Fruit fly (Drosophila melanogaster): ENCODE measurements around the gene velo.

The velo gene

DNA sequence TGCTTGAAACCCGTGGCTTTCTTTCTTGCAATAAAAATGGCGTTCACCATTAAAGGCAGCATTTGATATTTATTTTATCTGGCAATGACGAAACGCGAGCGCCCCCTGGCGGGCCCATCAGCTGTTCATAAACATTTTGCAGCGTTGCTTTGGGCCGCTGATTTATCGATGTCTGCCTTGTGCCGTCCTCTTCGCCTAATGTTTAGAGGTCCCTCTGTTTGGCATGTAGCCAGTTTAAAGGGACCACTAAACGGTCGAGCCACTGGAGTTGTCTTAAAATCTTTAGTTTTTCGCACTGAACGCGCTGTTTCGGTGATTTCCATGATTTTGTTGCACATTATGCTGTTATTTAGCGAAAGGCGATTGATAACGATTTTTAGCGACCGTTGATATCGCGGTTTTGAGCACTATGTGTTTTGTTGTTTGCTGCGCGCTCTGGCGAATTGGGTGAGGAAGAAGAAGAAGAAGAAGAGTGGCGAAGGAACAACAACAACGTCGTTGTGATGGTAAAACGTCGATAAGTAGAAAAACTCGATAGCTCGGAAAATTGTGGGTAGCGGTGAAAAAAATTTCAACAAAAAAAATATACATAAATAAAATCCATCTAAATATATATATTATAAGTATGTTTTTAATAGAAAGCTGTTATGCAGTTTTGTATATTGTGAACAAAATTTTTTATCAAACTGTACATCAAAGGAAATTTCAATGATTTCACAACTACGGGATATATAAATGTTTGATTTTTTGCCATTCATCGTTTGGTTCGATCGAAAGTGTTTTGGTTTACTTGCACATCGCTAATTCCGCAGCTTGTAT, at the start of gene velo, which contains the start of gene Sbds:
TSS of gene velo (minus strand) at position 475 of the 819 bp plus-strand sequence.
TSS of gene Sbds (plus strand) at position 636 of the 819 bp plus-strand sequence.
- TF ChIP-seq noc (tag; optimal IDR thresholded peaks at IDR 0.05): peak; percentile 40

DNA sequence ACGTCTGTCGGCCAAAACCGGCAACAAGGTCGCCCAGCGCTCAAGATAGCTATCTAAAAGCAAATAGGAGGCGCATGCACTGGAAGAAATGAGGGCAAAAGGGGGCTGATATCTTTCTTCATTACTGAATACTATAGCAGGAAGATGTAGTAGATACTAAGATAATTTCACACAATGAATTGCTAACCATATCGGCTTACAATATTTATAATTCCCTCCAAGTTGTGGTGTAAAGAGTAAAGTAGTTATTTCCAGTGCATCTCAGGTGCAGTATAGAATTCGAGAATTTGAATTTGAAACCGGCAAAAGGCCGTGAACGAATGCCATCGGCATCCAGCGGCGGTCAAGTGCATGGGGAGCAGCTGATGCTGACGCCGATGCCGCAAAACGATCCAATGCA, 47.0 kb upstream of the velo start:
- TF ChIP-seq noc (tag; optimal IDR thresholded peaks at IDR 0.05): no peak

DNA sequence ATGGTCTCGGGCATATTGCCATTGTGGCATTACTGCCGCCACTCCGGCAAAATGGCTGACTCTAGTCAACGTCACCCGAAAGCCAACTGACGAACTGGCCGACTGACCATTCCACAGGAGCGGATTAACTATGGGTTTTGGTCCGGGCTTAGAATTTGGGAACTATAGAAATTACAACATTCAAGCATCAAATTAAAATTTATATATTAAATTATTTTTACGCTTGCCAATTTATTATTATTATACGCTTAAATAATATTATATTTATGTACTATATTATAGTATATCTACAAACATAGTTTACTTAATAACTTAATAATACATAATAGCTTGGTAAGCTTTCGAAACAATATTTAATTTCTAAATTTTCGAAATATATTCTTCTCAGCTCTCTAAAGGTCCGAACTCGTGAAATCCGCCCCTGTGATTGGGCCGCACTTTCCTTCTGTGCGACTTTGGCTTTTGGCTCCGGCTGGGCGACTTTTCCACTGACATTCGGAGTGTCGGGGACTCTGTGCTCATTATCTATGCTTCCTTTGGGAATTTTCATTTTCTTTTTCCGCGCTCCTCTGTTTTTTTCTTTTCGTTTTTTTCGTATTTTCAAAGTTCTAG, 44.9 kb upstream of the velo start:
- no peak for TF ChIP-seq noc (tag; optimal IDR thresholded peaks at IDR 0.05)

DNA sequence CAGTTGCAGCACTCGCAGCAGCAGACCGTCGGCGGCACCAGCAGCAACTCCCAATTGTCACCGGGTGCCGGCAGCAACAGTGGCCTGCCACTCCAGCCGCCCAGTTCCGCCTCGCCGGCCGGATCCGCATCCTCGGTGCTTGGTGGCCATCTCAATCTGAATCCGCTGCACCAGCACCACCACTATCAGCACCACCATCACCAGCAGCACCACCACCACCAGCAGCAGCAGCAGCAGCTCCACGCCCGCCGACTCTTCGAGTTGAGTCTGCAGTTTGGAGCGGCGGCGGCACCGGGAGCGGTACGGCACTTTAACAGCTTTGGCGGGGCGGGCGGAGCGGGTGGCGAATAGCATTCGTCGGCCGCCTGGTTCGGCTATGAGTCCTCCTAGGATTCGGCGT, 40.1 kb upstream of the velo start:
- no peak for TF ChIP-seq noc (tag; optimal IDR thresholded peaks at IDR 0.05)

DNA sequence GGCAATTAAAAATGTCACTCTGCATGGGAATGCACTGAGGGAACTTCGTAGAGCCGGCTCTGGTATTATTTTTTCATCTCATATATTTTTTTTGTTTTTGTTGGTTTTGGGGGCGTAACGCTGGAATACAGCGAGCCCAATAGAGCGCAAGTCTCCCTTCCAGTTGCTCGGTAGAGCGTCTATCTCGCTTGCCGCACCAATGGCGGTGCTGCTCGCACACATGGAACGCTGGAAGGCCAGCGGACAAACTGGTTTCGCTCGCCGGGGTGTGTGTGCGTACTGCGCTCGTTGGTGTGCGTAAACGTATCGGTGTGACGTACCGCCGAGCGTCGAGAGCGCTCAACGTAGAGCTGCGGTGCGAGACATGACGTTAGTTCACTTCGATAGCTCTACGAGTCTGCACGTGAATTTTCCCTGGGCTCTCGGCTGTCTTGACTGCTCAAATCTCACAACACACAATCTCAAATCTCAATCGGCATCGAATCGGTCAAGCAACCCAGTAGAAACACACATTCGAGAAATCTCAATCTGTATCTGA, 37.3 kb upstream of the velo start, which contains the start of gene vvl:
TSS of gene vvl (plus strand) at position 371 of the 538 bp plus-strand sequence.
- no peak for TF ChIP-seq noc (tag; optimal IDR thresholded peaks at IDR 0.05)

- no peak for TF ChIP-seq noc (tag; optimal IDR thresholded peaks at IDR 0.05)
These were observed 35.0 kb upstream of the velo start for dm6 chr3L:6787502-6787901.

- TF ChIP-seq noc (tag; optimal IDR thresholded peaks at IDR 0.05): no peak
These were observed 32.4 kb upstream of the velo start for dm6 chr3L:6784635-6785606.

DNA sequence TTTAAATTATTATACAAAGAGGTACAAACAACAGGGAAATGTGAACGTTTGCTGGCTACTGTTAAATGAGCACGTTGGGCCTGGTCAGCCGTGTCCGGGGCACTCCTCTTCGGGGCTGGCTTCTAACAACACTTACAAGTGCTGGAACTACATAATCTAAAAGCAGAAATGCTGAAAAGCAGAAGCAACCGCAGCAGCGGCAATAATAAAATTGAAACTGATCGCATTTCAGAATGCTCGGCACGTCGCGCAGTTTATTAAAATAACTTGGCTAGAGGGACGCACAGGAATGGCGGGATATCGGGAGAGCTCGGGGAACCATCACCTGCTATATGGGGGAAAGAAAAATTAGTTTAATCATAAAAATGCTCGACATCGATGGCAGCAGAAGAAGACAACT, 30.9 kb upstream of the velo start:
- no peak for TF ChIP-seq noc (tag; optimal IDR thresholded peaks at IDR 0.05)

DNA sequence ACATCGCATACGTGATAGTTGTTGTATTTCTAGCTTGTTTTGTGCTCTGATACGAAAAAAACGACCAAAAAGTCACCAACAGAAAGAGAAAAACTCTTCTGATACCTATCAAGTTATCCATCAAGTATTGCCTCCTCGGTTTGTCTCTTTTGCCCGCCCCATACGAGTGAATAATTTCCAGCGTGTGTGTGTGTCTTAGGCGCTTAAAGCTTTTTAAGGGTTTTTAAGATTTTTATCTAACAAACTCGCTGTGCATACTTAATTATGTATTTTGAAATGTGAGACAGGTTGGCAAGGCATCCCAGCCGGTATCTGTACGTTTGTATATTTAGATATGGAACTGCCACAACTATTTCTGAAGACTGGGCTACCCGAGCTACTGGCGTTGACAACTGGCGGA, 26.8 kb upstream of the velo start:
- no peak for TF ChIP-seq noc (tag; optimal IDR thresholded peaks at IDR 0.05)

- TF ChIP-seq noc (tag; optimal IDR thresholded peaks at IDR 0.05): no peak
These were observed 26.3 kb upstream of the velo start for dm6 chr3L:6778804-6779289.

DNA sequence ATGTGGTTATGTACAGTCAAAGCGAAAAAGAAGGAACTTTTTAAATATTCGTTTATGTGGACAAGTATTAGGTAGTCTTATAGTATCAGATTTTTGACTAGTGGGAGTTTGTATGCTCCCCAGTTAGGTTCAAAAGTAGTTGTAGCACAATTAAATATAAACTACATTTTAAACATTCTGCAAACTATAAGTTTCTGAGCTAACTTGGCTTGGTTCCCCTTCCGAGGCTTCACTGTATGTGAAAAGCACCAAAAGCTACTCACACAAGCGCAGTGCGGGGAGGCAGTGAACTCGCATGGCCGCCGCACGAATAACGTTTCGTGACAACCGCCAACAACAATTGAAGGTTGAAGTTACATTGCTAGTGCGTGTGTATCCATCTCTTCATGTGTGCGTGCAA, 25.1 kb upstream of the velo start:
- TF ChIP-seq noc (tag; optimal IDR thresholded peaks at IDR 0.05): peak; percentile 1

DNA sequence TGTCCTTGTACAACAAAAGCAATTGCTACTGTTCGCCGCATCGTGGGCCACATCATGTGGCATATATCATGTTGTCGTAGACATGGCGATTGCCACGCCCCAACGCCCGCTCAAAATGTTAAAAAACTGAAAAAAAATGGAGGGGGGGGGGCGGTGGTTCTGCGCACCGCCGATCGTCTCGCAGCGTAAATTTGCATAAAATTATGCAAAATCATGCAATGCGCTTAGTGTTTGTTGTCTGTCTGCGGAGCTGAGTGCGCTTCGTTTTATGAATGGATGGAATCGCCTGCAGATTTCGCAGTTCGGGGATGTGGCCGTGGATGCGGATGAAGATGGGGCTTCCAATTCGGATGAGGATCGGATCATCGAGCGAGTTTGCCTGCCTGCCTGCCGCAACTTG, 19.3 kb upstream of the velo start:
- TF ChIP-seq noc (tag; optimal IDR thresholded peaks at IDR 0.05): no peak

dm6 chr3L:6771208-6771607, 18.7 kb upstream of the velo start:
- no peak for TF ChIP-seq noc (tag; optimal IDR thresholded peaks at IDR 0.05)

DNA sequence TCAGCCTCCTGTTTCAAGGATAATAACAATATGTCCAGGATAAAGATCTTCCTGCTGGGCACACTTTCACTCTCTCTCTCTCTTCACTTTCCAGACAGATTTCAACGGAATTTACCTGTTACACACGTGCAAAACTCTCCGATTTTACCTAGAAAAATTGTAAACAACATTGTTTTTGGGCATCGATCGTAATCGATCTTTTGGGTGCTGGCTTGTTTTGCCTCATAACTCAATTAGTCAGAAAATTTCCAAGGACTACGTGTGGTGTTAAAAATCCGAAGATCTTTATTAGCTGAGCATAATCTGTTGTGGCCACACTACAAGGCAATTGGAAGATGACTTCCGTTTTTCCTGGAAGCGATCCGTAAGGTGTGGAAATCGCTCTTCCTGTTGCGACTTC, 14.6 kb upstream of the velo start:
- TF ChIP-seq noc (tag; optimal IDR thresholded peaks at IDR 0.05): no peak

- TF ChIP-seq noc (tag; optimal IDR thresholded peaks at IDR 0.05): no peak
These were observed 12.1 kb upstream of the velo start for dm6 chr3L:6764535-6765187.
